Worm (Caenorhabditis elegans): ENCODE data around the gene nhr-100.

The nhr-100 gene

ce11 chrIV:9777535-9777934 is 49.1 kb downstream of the nhr-100 start, which contains the start of gene sna-2 (continued):
- TF ChIP-seq ets-4 (GFP tag; optimal IDR thresholded peaks at IDR 0.05) (no peak), madf-6 (GFP tag; IDR thresholded peaks at IDR 0.05) (0 out of 2 replicates have a peak, but pooled peaks have one; percentile 27), lin-35 (GFP tag; optimal IDR thresholded peaks at IDR 0.05) (peak in 1 of 3 experiments; percentile 83), Y53G8AR.9 (GFP tag; conservative IDR thresholded peaks at IDR 0.05) (no peak), Y53F4B.3 (GFP tag; IDR thresholded peaks at IDR 0.05) (no peak), snpc-4 (GFP tag; optimal IDR thresholded peaks at IDR 0.05) (no peak), snpc-4 (tag; optimal IDR thresholded peaks at IDR 0.05) (peak in 1 of 4 experiments; percentile 26), tbp1 (GFP tag; optimal IDR thresholded peaks at IDR 0.05) (no peak), hmg-20 (GFP tag; IDR thresholded peaks at IDR 0.05) (no peak), T26A5.8 (tag; optimal IDR thresholded peaks at IDR 0.05) (no peak), T07F8.4 (tag; optimal IDR thresholded peaks at IDR 0.05) (no peak), die-1 (tag; optimal IDR thresholded peaks at IDR 0.05) (no peak), lin-54 (GFP tag; optimal IDR thresholded peaks at IDR 0.05) (peak; percentile 58), somi-1 (GFP tag; optimal IDR thresholded peaks at IDR 0.05) (no peak), ztf-22 (GFP tag; optimal IDR thresholded peaks at IDR 0.05) (no peak), B0035.1 (tag; optimal IDR thresholded peaks at IDR 0.05) (no peak), lag-1 (GFP tag; IDR thresholded peaks at IDR 0.05) (no peak), hrde-1 (tag; optimal IDR thresholded peaks at IDR 0.05; ENCODE audit: borderline replicate concordance) (no peak), lin-40 (tag; optimal IDR thresholded peaks at IDR 0.05) (no peak), ceh-79 (tag; optimal IDR thresholded peaks at IDR 0.05) (no peak), egrh-3 (GFP tag; IDR thresholded peaks at IDR 0.05) (no peak), rec-8 (tag; optimal IDR thresholded peaks at IDR 0.05) (no peak)

- no peak for TF ChIP-seq rec-8 (tag; optimal IDR thresholded peaks at IDR 0.05)
- peak; percentile 76 for TF ChIP-seq hsf-1 (GFP tag; IDR thresholded peaks at IDR 0.05)
- TF ChIP-seq aptf-2 (GFP tag; conservative IDR thresholded peaks at IDR 0.05), result no peak
- TF ChIP-seq B0261.1 (tag; optimal IDR thresholded peaks at IDR 0.05), result no peak
- TF ChIP-seq snpc-3.4 (tag; optimal IDR thresholded peaks at IDR 0.05), result peak; percentile 80
- TF ChIP-seq F23B12.7 (tag; optimal IDR thresholded peaks at IDR 0.05; ENCODE audit: insufficient read depth), result peak; percentile 51
- peak; percentile 64; the same call in 1 of the 2 replicates for TF ChIP-seq hmg-1.2 (GFP tag; IDR thresholded peaks at IDR 0.05)
- TF ChIP-seq athp-1 (tag; optimal IDR thresholded peaks at IDR 0.05), result peak; percentile 65
- TF ChIP-seq nfya-1 (tag; optimal IDR thresholded peaks at IDR 0.05; ENCODE audit: borderline replicate concordance, insufficient read depth), result no peak
- TF ChIP-seq cebp-2 (GFP tag; IDR thresholded peaks at IDR 0.05), result no peak
- TF ChIP-seq ztf-6 (GFP tag; IDR thresholded peaks at IDR 0.05), result no peak
- TF ChIP-seq C06A6.2 (GFP tag; conservative IDR thresholded peaks at IDR 0.05), result no peak
- peak in 1 of 3 experiments; percentile 51 for TF ChIP-seq lin-35 (GFP tag; optimal IDR thresholded peaks at IDR 0.05)
- TF ChIP-seq snpc-4 (GFP tag; optimal IDR thresholded peaks at IDR 0.05), result peak; percentile 74
- TF ChIP-seq snpc-4 (tag; optimal IDR thresholded peaks at IDR 0.05), result peak; percentile 9 to 83 (median 62)
- no peak for TF ChIP-seq ceh-27 (GFP tag; optimal IDR thresholded peaks at IDR 0.05)
- TF ChIP-seq B0336.3 (GFP tag; IDR thresholded peaks at IDR 0.05), result peak; percentile 60; the same call in 1 of the 2 replicates
- TF ChIP-seq D2030.7 (GFP tag; IDR thresholded peaks at IDR 0.05), result peak; percentile 94
- TF ChIP-seq madf-3 (GFP tag; IDR thresholded peaks at IDR 0.05), result peak; percentile 86
- TF ChIP-seq ekl-4 (GFP tag; IDR thresholded peaks at IDR 0.05), result peak; percentile 86
- TF ChIP-seq hrde-1 (tag; optimal IDR thresholded peaks at IDR 0.05; ENCODE audit: borderline replicate concordance), result peak; percentile 26
- peak; percentile 56 for TF ChIP-seq ceh-100 (GFP tag; IDR thresholded peaks at IDR 0.05)
- peak; percentile 55 for TF ChIP-seq him-1 (tag; optimal IDR thresholded peaks at IDR 0.05)
- TF ChIP-seq akir-1 (GFP tag; optimal IDR thresholded peaks at IDR 0.05), result no peak
- TF ChIP-seq egl-44 (GFP tag; IDR thresholded peaks at IDR 0.05), result no peak
- no peak for TF ChIP-seq nhr-90 (tag; optimal IDR thresholded peaks at IDR 0.05)
- TF ChIP-seq rpc-1 (optimal IDR thresholded peaks at IDR 0.05), result no peak
- TF ChIP-seq rpc-1 (tag; optimal IDR thresholded peaks at IDR 0.05), result no peak
- no peak for TF ChIP-seq ceh-79 (tag; optimal IDR thresholded peaks at IDR 0.05)
- TF ChIP-seq tbp1 (GFP tag; optimal IDR thresholded peaks at IDR 0.05), result peak; percentile 71
- TF ChIP-seq ceh-58 (GFP tag; IDR thresholded peaks at IDR 0.05), result no peak
- TF ChIP-seq T26A5.8 (tag; optimal IDR thresholded peaks at IDR 0.05), result no peak
- peak; percentile 65 for TF ChIP-seq attf-3 (GFP tag; conservative IDR thresholded peaks at IDR 0.05)
Measured at ce11 chrIV:9778016-9778415, 49.5 kb downstream of the nhr-100 start, which contains the start of gene T13F2.6. TSS of gene T13F2.6 (plus strand) at chrIV:9778321.
